Worm (Caenorhabditis elegans): ENCODE measurements around the gene ttc-39B.

DNA sequence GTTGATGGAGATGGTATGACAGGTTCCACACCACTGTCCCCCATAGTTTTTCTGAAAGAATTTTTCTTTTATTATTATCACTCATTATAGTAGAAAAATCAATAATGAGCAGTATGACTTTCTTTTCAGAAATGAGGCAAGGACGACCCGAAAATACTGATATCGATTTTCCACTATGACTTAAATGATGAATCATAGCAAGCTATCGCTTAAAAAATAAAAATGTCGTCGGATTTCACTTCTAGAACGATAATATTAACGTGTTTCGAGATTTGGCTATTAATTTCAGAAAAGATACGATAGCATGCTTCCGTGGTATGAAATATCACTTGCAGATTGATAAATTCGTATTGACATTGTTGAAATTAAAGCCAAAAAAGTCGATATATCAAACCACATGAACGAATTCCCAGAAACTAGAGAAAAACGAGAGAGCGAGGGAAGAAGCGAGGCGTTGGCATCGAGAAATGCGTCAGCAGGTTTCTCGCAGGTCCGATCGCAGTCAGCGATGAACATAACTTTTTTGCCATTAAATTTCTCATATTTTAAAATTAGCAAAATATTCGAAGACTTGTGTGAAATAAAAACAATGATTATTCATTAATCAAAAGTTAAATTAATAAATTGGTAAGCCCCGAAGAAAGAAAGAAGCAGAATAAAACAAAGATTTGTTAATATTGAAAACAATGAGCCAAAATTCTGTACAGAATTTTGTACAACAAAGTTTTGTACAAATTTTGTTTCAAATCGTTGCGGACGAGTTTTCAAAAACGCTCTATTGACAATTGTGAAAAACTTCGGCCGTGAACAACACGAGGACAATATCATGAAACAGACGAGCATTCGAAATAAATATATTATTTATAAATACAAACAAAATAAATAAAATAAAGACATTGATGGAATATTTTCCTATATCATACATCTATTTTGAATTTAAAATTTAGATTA lies 21.9 kb upstream of the ttc-39B start, which contains the start of gene C32D5.11:
- TF ChIP-seq rnt-1 (tag; optimal IDR thresholded peaks at IDR 0.05) (no peak), sox-4 (tag; optimal IDR thresholded peaks at IDR 0.05) (no peak), ets-4 (tag; optimal IDR thresholded peaks at IDR 0.05) (no peak), zip-5 (tag; optimal IDR thresholded peaks at IDR 0.05) (no peak), ceh-14 (tag; optimal IDR thresholded peaks at IDR 0.05) (peak; percentile 36), che-1 (tag; optimal IDR thresholded peaks at IDR 0.05) (no peak), elt-2 (tag; optimal IDR thresholded peaks at IDR 0.05) (peak; percentile 20), pqm-1 (tag; optimal IDR thresholded peaks at IDR 0.05) (no peak), pha-4 (tag; optimal IDR thresholded peaks at IDR 0.05) (no peak)
